Worm (Caenorhabditis elegans) whole organism, L4/young adult: ENCODE measurements around the gene Y37E11B.2.

ENCODE experiments used
- W03F9.2 ChIP-seq: fragments of 150-350 bp; optimal IDR thresholded peaks from 2 replicates; lab custom pipeline; 2014; ENCODE audit warnings: missing biosample characterization, missing genetic modification characterization
- dao-5 ChIP-seq: sonication (generic microtip); optimal IDR thresholded peaks from 2 replicates; lab custom pipeline; 2016; ENCODE audit warnings: missing genotype, missing genetic modification characterization, moderate library complexity, missing compliant biosample characterization
- him-1 ChIP-seq: sonication (generic microtip); optimal IDR thresholded peaks from 2 replicates; lab custom pipeline; 2016; ENCODE audit warnings: missing genotype, missing genetic modification reagents, missing genetic modification characterization, missing compliant biosample characterization

- TF ChIP-seq him-1 (tag; lab: Kevin White, UChicago): no peak
- no peak for TF ChIP-seq dao-5 (tag; lab: Kevin White, UChicago)
- TF ChIP-seq W03F9.2 (tag; lab: Kevin White, UChicago): no peak
These were observed 20.2 kb downstream of the Y37E11B.2 start, which contains the start of gene Y37E11B.5 for ce11 chrIV:3598452-3598851.
